Worm (Caenorhabditis elegans): Measurements from ENCODE around the gene R01E6.2.

The R01E6.2 gene

ce11 chrX:13539701-13540100, 26.6 kb downstream of the R01E6.2 start (continued):
- no peak for TF ChIP-seq dox-1 (GFP tag; IDR thresholded peaks at IDR 0.05)
- no peak for TF ChIP-seq bed-1 (GFP tag; IDR thresholded peaks at IDR 0.05)
- no peak for TF ChIP-seq unc-62 (GFP tag; optimal IDR thresholded peaks at IDR 0.05)
- no peak for TF ChIP-seq cebp-2 (GFP tag; IDR thresholded peaks at IDR 0.05)
- TF ChIP-seq F52B5.7 (tag; optimal IDR thresholded peaks at IDR 0.05): no peak
- TF ChIP-seq madf-10 (tag; optimal IDR thresholded peaks at IDR 0.05): no peak
- TF ChIP-seq ztf-6 (GFP tag; IDR thresholded peaks at IDR 0.05): no peak
- no peak for TF ChIP-seq bed-2 (GFP tag; IDR thresholded peaks at IDR 0.05)
- no peak for TF ChIP-seq ZK185.1 (tag; optimal IDR thresholded peaks at IDR 0.05; ENCODE audit: poor library complexity, severe bottlenecking)
- TF ChIP-seq F23B12.7 (tag; optimal IDR thresholded peaks at IDR 0.05; ENCODE audit: insufficient read depth): no peak
- no peak for TF ChIP-seq tbx-9 (tag; optimal IDR thresholded peaks at IDR 0.05; ENCODE audit: borderline replicate concordance)
- no peak for TF ChIP-seq nfya-2 (GFP tag; IDR thresholded peaks at IDR 0.05)
- TF ChIP-seq mel-28 (tag; optimal IDR thresholded peaks at IDR 0.05; ENCODE audit: borderline replicate concordance): no peak
- peak; percentile 50 for TF ChIP-seq lin-40 (tag; optimal IDR thresholded peaks at IDR 0.05)
- TF ChIP-seq hlh-12 (tag; optimal IDR thresholded peaks at IDR 0.05): no peak
- TF ChIP-seq snpc-1.1 (tag; optimal IDR thresholded peaks at IDR 0.05; ENCODE audit: insufficient read depth): no peak
- TF ChIP-seq C17E4.6 (GFP tag; IDR thresholded peaks at IDR 0.05): no peak
- no peak for TF ChIP-seq gei-17 (GFP tag; optimal IDR thresholded peaks at IDR 0.05)
- no peak for TF ChIP-seq B0261.1 (tag; optimal IDR thresholded peaks at IDR 0.05)
- no peak for TF ChIP-seq nhr-179 (tag; optimal IDR thresholded peaks at IDR 0.05)
- TF ChIP-seq somi-1 (GFP tag; optimal IDR thresholded peaks at IDR 0.05): peak; percentile 59
- no peak for TF ChIP-seq let-607 (tag; optimal IDR thresholded peaks at IDR 0.05)
- no peak for TF ChIP-seq B0035.1 (tag; optimal IDR thresholded peaks at IDR 0.05)
- no peak for TF ChIP-seq Y67H2A.10 (GFP tag; conservative IDR thresholded peaks at IDR 0.05)
- no peak for TF ChIP-seq xnd-1 (tag; optimal IDR thresholded peaks at IDR 0.05)
- no peak for TF ChIP-seq hlh-26 (GFP tag; conservative IDR thresholded peaks at IDR 0.05)
- TF ChIP-seq fkh-3 (tag; optimal IDR thresholded peaks at IDR 0.05): no peak
- peak; percentile 37 for TF ChIP-seq nhr-80 (tag; optimal IDR thresholded peaks at IDR 0.05)

- TF ChIP-seq T07F8.4 (tag; optimal IDR thresholded peaks at IDR 0.05) (no peak), sdz-38 (tag; optimal IDR thresholded peaks at IDR 0.05) (no peak), him-1 (tag; optimal IDR thresholded peaks at IDR 0.05) (no peak), ztf-28 (GFP tag; IDR thresholded peaks at IDR 0.05) (no peak), hsf-1 (GFP tag; IDR thresholded peaks at IDR 0.05) (no peak), F23B12.7 (tag; optimal IDR thresholded peaks at IDR 0.05; ENCODE audit: insufficient read depth) (no peak), tbx-9 (tag; optimal IDR thresholded peaks at IDR 0.05; ENCODE audit: borderline replicate concordance) (no peak), gei-17 (GFP tag; optimal IDR thresholded peaks at IDR 0.05) (no peak)
These were observed 29.6 kb downstream of the R01E6.2 start, which contains the start of gene R01E6.5 for ce11 chrX:13536759-13537158. Gene R01E6.5, plus strand, starts transcription at chrX:13537059.

DNA sequence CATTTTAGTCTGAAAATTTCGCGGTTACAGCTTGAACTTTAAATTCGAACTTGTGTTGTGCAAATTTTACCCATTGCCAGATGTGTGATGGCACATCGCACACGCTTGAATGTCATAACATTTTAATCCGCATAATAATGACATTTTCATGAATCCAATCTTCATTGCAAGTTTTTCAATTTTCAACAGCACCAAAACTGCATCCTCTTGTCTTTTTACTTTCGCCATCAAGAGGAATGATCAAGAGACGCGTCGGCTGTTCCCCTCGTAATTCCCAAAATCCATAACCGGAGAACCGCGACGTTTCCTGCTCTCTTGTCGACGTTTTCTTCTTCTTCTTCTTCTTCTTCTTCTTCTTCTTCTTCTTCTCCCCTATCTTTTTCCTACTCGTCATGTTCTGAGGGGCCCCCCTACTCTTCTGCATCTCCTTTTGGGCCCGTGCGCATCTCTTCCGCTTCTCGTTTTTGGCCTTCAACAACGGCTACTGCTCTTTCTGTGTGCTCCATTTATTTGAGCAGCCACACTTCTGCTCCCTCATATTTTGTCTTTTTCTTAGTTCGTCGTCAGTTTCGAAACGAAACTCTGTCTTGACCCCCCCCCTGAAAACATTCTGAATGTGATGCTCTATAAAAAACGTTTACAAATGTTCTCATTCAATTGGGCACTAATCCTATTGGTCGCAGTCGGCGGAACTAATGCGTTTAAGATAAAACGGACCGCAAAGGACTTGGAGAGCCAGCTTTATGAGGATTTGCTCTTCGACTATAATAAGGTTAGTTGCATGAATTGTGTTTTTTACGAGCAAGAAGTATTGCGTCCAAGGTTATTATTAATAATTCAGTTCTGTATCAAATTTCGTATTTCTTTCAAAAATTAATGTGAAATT, 33.7 kb downstream of the R01E6.2 start, which contains the start of gene acr-12:
TSS of gene acr-12 (plus strand) at position 430 of the 886 bp plus-strand sequence.
- TF ChIP-seq T26A5.8 (tag; optimal IDR thresholded peaks at IDR 0.05) (no peak), tbp1 (GFP tag; optimal IDR thresholded peaks at IDR 0.05) (no peak), ztf-22 (GFP tag; optimal IDR thresholded peaks at IDR 0.05) (no peak), zfh-2 (GFP tag; conservative IDR thresholded peaks at IDR 0.05) (peak; percentile 80)
